Worm (Caenorhabditis elegans): ENCODE data around the gene F44E7.3.

- TF ChIP-seq lin-39 (tag; optimal IDR thresholded peaks at IDR 0.05) (no peak), dmd-4 (tag; optimal IDR thresholded peaks at IDR 0.05) (no peak), elt-3 (tag; optimal IDR thresholded peaks at IDR 0.05) (no peak)
These were observed at the start of gene F44E7.3 for ce11 chrV:5771627-5772026.

Measured in whole organism, L2 larva.